Worm (Caenorhabditis elegans): Measurements from ENCODE around the gene srj-20.

DNA sequence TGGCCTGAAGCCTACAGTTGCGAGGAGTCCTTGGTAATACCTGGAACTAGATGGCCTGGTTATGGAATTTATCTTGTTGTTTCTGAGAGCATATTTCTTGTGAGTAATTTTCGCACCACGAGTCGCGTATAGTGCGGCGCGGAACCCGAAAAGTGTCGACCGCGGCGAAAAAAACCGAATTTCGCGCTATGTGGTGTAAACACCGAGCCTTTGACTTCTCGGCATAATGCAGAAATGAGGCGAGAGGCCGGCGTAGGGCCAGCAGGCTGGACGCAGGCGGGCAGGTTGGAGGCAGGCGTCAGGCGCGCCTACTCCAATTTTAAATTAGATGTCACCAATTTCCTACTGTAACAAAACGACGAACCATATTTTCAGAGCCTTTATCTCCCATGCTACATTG lies 2.7 kb upstream of the srj-20 start:
- TF ChIP-seq akir-1 (GFP tag; optimal IDR thresholded peaks at IDR 0.05) (no peak), efl-1 (GFP tag; optimal IDR thresholded peaks at IDR 0.05) (no peak)
